Worm (Caenorhabditis elegans) whole organism, L1 larva: ENCODE measurements around the gene nova-1.

ENCODE experiments used
- aha-1 ChIP-seq: fragments of 150-350 bp; optimal IDR thresholded peaks from 2 replicates; lab custom pipeline; 2014; ENCODE audit warnings: missing biosample characterization, missing genetic modification characterization
- aly-2 ChIP-seq: fragments of 150-350 bp; optimal IDR thresholded peaks from 2 replicates; lab custom pipeline; 2014; ENCODE audit warnings: missing biosample characterization, missing genetic modification characterization
- ama-1 ChIP-seq: fragments of 150-350 bp; optimal IDR thresholded peaks from 2 replicates; lab custom pipeline; 2014
- ceh-63 ChIP-seq: fragments of 200-800 bp; sonication (Bioruptor generic); optimal IDR thresholded peaks from 2 replicates; lab custom pipeline; 2018; ENCODE audit warnings: mild to moderate bottlenecking, missing genetic modification characterization, missing compliant biosample characterization
- ceh-90 ChIP-seq: sonication (generic microtip); optimal IDR thresholded peaks from 2 replicates; lab custom pipeline; 2016; ENCODE audit warnings: missing genetic modification characterization, missing compliant biosample characterization
- ces-1 ChIP-seq: fragments of 150-350 bp; optimal IDR thresholded peaks from 2 replicates; lab custom pipeline; 2014; ENCODE audit warnings: missing biosample characterization, missing genetic modification reagents, missing genetic modification characterization
- dpl-1 ChIP-seq, 3 experiments: fragments of 150-350 bp in 2 of 3; sonication (generic microtip) in 1 of 3; optimal IDR thresholded peaks; 2 replicates each; lab custom pipeline; 2014 to 2017; ENCODE audit warnings: missing biosample characterization in 3 of 3, missing genetic modification characterization in 3 of 3, missing genetic modification reagents in 3 of 3
- dsc-1 ChIP-seq: sonication (generic microtip); optimal IDR thresholded peaks from 2 replicates; lab custom pipeline; 2016; ENCODE audit warnings: mild to moderate bottlenecking, missing genetic modification characterization, missing compliant biosample characterization
- efl-1 ChIP-seq, 4 experiments: fragments of 150-350 bp; optimal IDR thresholded peaks in 3 of 4; peaks in 1 of 4; 1 replicate in 1 of 4; 2 replicates in 3 of 4; lab custom pipeline; 2014; ENCODE audit warnings: missing biosample characterization in 2 of 4, missing genetic modification characterization in 2 of 4, missing genetic modification reagents in 2 of 4
- egl-13 ChIP-seq: sonication (generic microtip); optimal IDR thresholded peaks from 2 replicates; lab custom pipeline; 2016; ENCODE audit warnings: missing genotype, missing genetic modification reagents, missing genetic modification characterization, missing compliant biosample characterization
- elt-3 ChIP-seq, 6 experiments: fragments of 150-350 bp in 1 of 6; sonication (generic microtip); optimal IDR thresholded peaks; 2 replicates each; lab custom pipeline; 2017 to 2018; ENCODE audit warnings: missing biosample characterization in 6 of 6, missing genetic modification characterization in 6 of 6, inconsistent platforms in 1 of 6
- ets-5 ChIP-seq: fragments of 200-800 bp; sonication (Bioruptor generic); IDR thresholded peaks from 2 replicates; pipeline ENCODE4 v1.3.6; 2022; ENCODE audit warnings: missing genetic modification characterization, missing compliant biosample characterization
- fkh-10 ChIP-seq: sonication (generic microtip); optimal IDR thresholded peaks from 2 replicates; lab custom pipeline; 2017; ENCODE audit warnings: missing biosample characterization, missing genetic modification reagents, missing genetic modification characterization
- fkh-8 ChIP-seq: sonication (generic microtip); optimal IDR thresholded peaks from 2 replicates; lab custom pipeline; 2016; ENCODE audit warnings: mild to moderate bottlenecking, missing genetic modification characterization, missing compliant biosample characterization
- fos-1 ChIP-seq: fragments of 150-350 bp; optimal IDR thresholded peaks from 2 replicates; lab custom pipeline; 2014; ENCODE audit warnings: missing biosample characterization, missing genetic modification characterization
- irx-1 ChIP-seq: sonication (generic microtip); optimal IDR thresholded peaks from 2 replicates; lab custom pipeline; 2016; ENCODE audit warnings: missing genetic modification characterization, missing compliant biosample characterization
- isw-1 ChIP-seq: fragments of 200-800 bp; sonication (Bioruptor generic); IDR thresholded peaks from 2 replicates; pipeline ENCODE4 v1.3.6; 2022; ENCODE audit warnings: missing genetic modification characterization, missing compliant biosample characterization
- lin-13 ChIP-seq: fragments of 150-350 bp; optimal IDR thresholded peaks from 2 replicates; lab custom pipeline; 2014; ENCODE audit warnings: missing biosample characterization, missing genetic modification reagents, missing genetic modification characterization
- lin-14 ChIP-seq: fragments of 200-800 bp; sonication (Bioruptor generic); optimal IDR thresholded peaks from 2 replicates; lab custom pipeline; 2018; ENCODE audit warnings: mild to moderate bottlenecking, missing genetic modification characterization, moderate library complexity, missing compliant biosample characterization
- lin-35 ChIP-seq, 2 experiments: fragments of 150-350 bp; optimal IDR thresholded peaks; 2 replicates each; lab custom pipeline; 2014; ENCODE audit warnings: missing biosample characterization in 2 of 2, missing genetic modification characterization in 2 of 2, missing genetic modification reagents in 2 of 2
- lir-3 ChIP-seq: sonication (generic microtip); optimal IDR thresholded peaks from 2 replicates; lab custom pipeline; 2016; ENCODE audit warnings: mild to moderate bottlenecking, missing genetic modification characterization, moderate library complexity, missing compliant biosample characterization; ENCODE audit not compliant: poor library complexity
- lsy-2 ChIP-seq, 2 experiments: fragments of 150-350 bp; optimal IDR thresholded peaks; 2 replicates each; lab custom pipeline; 2014; ENCODE audit warnings: missing biosample characterization in 2 of 2, missing genetic modification characterization in 2 of 2
- mef-2 ChIP-seq: fragments of 150-350 bp; optimal IDR thresholded peaks from 2 replicates; lab custom pipeline; 2014; ENCODE audit warnings: missing biosample characterization, missing genetic modification characterization
- nhr-11 ChIP-seq: fragments of 150-350 bp; optimal IDR thresholded peaks from 2 replicates; lab custom pipeline; 2014; ENCODE audit warnings: missing biosample characterization, missing genetic modification characterization
- nhr-19 ChIP-seq: fragments of 200-800 bp; sonication (Bioruptor generic); conservative IDR thresholded peaks from 2 replicates; pipeline ENCODE4 v1.3.6; 2022; ENCODE audit warnings: missing genetic modification characterization, missing compliant biosample characterization
- nhr-20 ChIP-seq: sonication (generic microtip); optimal IDR thresholded peaks from 2 replicates; lab custom pipeline; 2016; ENCODE audit warnings: mild to moderate bottlenecking, missing genetic modification characterization, missing compliant biosample characterization
- nhr-28 ChIP-seq: fragments of 150-350 bp; optimal IDR thresholded peaks from 2 replicates; lab custom pipeline; 2014; ENCODE audit warnings: missing biosample characterization, missing genetic modification characterization
- nhr-47 ChIP-seq: sonication (generic microtip); optimal IDR thresholded peaks from 2 replicates; lab custom pipeline; 2016; ENCODE audit warnings: mild to moderate bottlenecking, missing genetic modification characterization, moderate library complexity, missing compliant biosample characterization
- nhr-71 ChIP-seq: sonication (generic microtip); optimal IDR thresholded peaks from 2 replicates; lab custom pipeline; 2016; ENCODE audit warnings: mild to moderate bottlenecking, missing genetic modification characterization, moderate library complexity, missing compliant biosample characterization
- nhr-77 ChIP-seq: fragments of 150-350 bp; optimal IDR thresholded peaks from 2 replicates; lab custom pipeline; 2014; ENCODE audit warnings: missing biosample characterization, missing genetic modification characterization
- nhr-85 ChIP-seq: sonication (generic microtip); peaks from one replicate; lab custom pipeline; 2016; ENCODE audit warnings: missing genetic modification characterization, inconsistent platforms, missing compliant biosample characterization
- rnt-1 ChIP-seq: sonication (generic microtip); optimal IDR thresholded peaks from 2 replicates; lab custom pipeline; 2016; ENCODE audit warnings: mild to moderate bottlenecking, missing genetic modification characterization, moderate library complexity, missing compliant biosample characterization
- snu-23 ChIP-seq: sonication (generic microtip); optimal IDR thresholded peaks from 2 replicates; lab custom pipeline; 2016; ENCODE audit warnings: missing genetic modification characterization, missing compliant biosample characterization
- sptf-1 ChIP-seq: fragments of 150-350 bp; optimal IDR thresholded peaks from 2 replicates; lab custom pipeline; 2014; ENCODE audit warnings: missing biosample characterization, missing genetic modification characterization
- tbx-2 ChIP-seq: sonication (generic microtip); optimal IDR thresholded peaks from 2 replicates; lab custom pipeline; 2016; ENCODE audit warnings: missing genetic modification characterization, missing compliant biosample characterization
- unc-30 ChIP-seq: sonication (generic microtip); optimal IDR thresholded peaks from 2 replicates; lab custom pipeline; 2017; ENCODE audit warnings: missing biosample characterization, missing genetic modification characterization
- unc-62 ChIP-seq: fragments of 150-350 bp; optimal IDR thresholded peaks from 2 replicates; lab custom pipeline; 2014; ENCODE audit warnings: missing biosample characterization, missing genetic modification reagents, missing genetic modification characterization
- unc-86 ChIP-seq: sonication (generic microtip); optimal IDR thresholded peaks from 2 replicates; lab custom pipeline; 2016; ENCODE audit warnings: missing genetic modification characterization, missing compliant biosample characterization
- ztf-4 ChIP-seq: fragments of 150-350 bp; optimal IDR thresholded peaks from 2 replicates; lab custom pipeline; 2014; ENCODE audit warnings: missing biosample characterization, missing genetic modification characterization

The nova-1 gene

DNA sequence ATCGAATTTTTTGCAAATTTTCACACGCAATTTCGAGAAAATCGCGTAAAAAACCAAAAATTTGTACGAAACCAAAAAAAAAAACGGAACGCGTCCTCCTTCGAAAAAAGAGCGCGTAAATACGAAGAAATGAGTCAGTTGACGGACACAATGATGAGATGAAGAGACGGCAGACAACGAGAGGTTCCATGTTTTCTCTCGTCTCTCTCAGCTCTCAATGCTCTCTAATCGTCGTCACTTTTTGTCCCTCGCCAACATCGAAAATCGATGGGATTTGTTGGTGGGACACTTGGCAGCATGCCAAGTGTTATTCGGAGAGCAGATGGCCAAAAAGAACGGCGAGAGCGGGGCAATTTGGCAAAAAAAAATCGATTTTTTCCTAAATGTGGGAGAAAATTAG lies 2.6 kb downstream of the nova-1 start (continued):
- no peak for TF ChIP-seq elt-3 (tag; optimal IDR thresholded peaks at IDR 0.05; lab: Kevin White, UChicago)
- peak; percentile 81 for TF ChIP-seq fkh-8 (tag; lab: Kevin White, UChicago)
- peak; percentile 54 for TF ChIP-seq irx-1 (tag; lab: Kevin White, UChicago)
- peak; percentile 88 to 95 for TF ChIP-seq efl-1 (optimal IDR thresholded peaks at IDR 0.05; lab: Kevin White, UChicago)
- TF ChIP-seq efl-1 (GFP tag; optimal IDR thresholded peaks at IDR 0.05 in 1 of 2; lab: Kevin White, UChicago) = peak; percentile 75 to 96
- peak; percentile 66 to 81 for TF ChIP-seq lin-35 (GFP tag; optimal IDR thresholded peaks at IDR 0.05; lab: Kevin White, UChicago)
- TF ChIP-seq unc-86 (tag; lab: Kevin White, UChicago) = peak; percentile 90
- TF ChIP-seq nhr-77 (tag; lab: Kevin White, UChicago) = peak; percentile 50
- no peak for TF ChIP-seq unc-62 (GFP tag; lab: Kevin White, UChicago)
- no peak for TF ChIP-seq nhr-28 (tag; lab: Kevin White, UChicago)
- peak; percentile 62 for TF ChIP-seq ztf-4 (tag; lab: Kevin White, UChicago)
- TF ChIP-seq dsc-1 (tag; lab: Kevin White, UChicago) = peak; percentile 78
- TF ChIP-seq egl-13 = peak; percentile 54
- peak; percentile 75 to 81 for TF ChIP-seq lsy-2 (tag; optimal IDR thresholded peaks at IDR 0.05; lab: Kevin White, UChicago)
- peak; percentile 81 for TF ChIP-seq fos-1 (tag; lab: Kevin White, UChicago)
- TF ChIP-seq nhr-71 (tag; lab: Kevin White, UChicago) = peak; percentile 91
- peak; percentile 99 for TF ChIP-seq lin-14 (GFP tag; lab: Kevin White, UChicago)
- peak; percentile 29 for TF ChIP-seq fkh-10
- peak; percentile 86 for TF ChIP-seq rnt-1 (tag; lab: Kevin White, UChicago)
- TF ChIP-seq dpl-1 (GFP tag; optimal IDR thresholded peaks at IDR 0.05; lab: Kevin White, UChicago) = peak; percentile 66 to 74 (median 73)
- TF ChIP-seq unc-30 = peak; percentile 29
- peak; percentile 89 for TF ChIP-seq nhr-47 (tag; lab: Kevin White, UChicago)
- TF ChIP-seq ets-5 (GFP tag; lab: Robert Waterston, UW) = no peak
- TF ChIP-seq snu-23 (GFP tag; lab: Kevin White, UChicago) = peak; percentile 86
- no peak for TF ChIP-seq ama-1 (lab: Kevin White, UChicago)
- TF ChIP-seq mef-2 (tag; lab: Kevin White, UChicago) = no peak
- TF ChIP-seq nhr-11 (tag; lab: Kevin White, UChicago) = peak; percentile 79
- TF ChIP-seq ceh-63 = no peak
- TF ChIP-seq aha-1 (tag; lab: Kevin White, UChicago) = no peak
- no peak for TF ChIP-seq sptf-1 (tag; lab: Kevin White, UChicago)
- no peak for TF ChIP-seq ceh-90 (tag; lab: Kevin White, UChicago)
- TF ChIP-seq tbx-2 (tag; lab: Kevin White, UChicago) = peak; percentile 83
- peak; percentile 82 for TF ChIP-seq aly-2 (tag; lab: Kevin White, UChicago)

- TF ChIP-seq efl-1 (optimal IDR thresholded peaks at IDR 0.05; lab: Kevin White, UChicago) (peak in 1 of 2 experiments; percentile 55), efl-1 (GFP tag; optimal IDR thresholded peaks at IDR 0.05 in 1 of 2; lab: Kevin White, UChicago) (peak in 1 of 2 experiments; percentile 78), unc-86 (tag; lab: Kevin White, UChicago) (peak; percentile 42), isw-1 (GFP tag; lab: Robert Waterston, UW) (peak; percentile 19; the same call in 1 of the 2 replicates), nhr-47 (tag; lab: Kevin White, UChicago) (peak; percentile 6), nhr-85 (tag; lab: Kevin White, UChicago) (peak; percentile 42), fkh-8 (tag; lab: Kevin White, UChicago) (peak; percentile 2), dpl-1 (GFP tag; optimal IDR thresholded peaks at IDR 0.05; lab: Kevin White, UChicago) (peak in 1 of 3 experiments; percentile 21)
Measured at ce11 chrV:18069195-18069594, 12.6 kb downstream of the nova-1 start.

- no peak for TF ChIP-seq lir-3 (tag; lab: Kevin White, UChicago)
- TF ChIP-seq ces-1 (GFP tag; lab: Kevin White, UChicago) = no peak
- TF ChIP-seq dsc-1 (tag; lab: Kevin White, UChicago) = no peak
- TF ChIP-seq fkh-8 (tag; lab: Kevin White, UChicago) = peak; percentile 57
- TF ChIP-seq rnt-1 (tag; lab: Kevin White, UChicago) = no peak
- TF ChIP-seq efl-1 (optimal IDR thresholded peaks at IDR 0.05; lab: Kevin White, UChicago) = no peak
- TF ChIP-seq efl-1 (GFP tag; optimal IDR thresholded peaks at IDR 0.05 in 1 of 2; lab: Kevin White, UChicago) = peak in 1 of 2 experiments; percentile 60
- TF ChIP-seq nhr-47 (tag; lab: Kevin White, UChicago) = peak; percentile 36
- no peak for TF ChIP-seq nhr-20 (tag; lab: Kevin White, UChicago)
- no peak for TF ChIP-seq lin-13 (GFP tag; lab: Kevin White, UChicago)
- TF ChIP-seq lsy-2 (tag; optimal IDR thresholded peaks at IDR 0.05; lab: Kevin White, UChicago) = no peak
- TF ChIP-seq nhr-19 (GFP tag; lab: Robert Waterston, UW) = no peak
- no peak for TF ChIP-seq dpl-1 (GFP tag; optimal IDR thresholded peaks at IDR 0.05; lab: Kevin White, UChicago)
Measured at ce11 chrV:18066257-18066783, 15.4 kb downstream of the nova-1 start, which contains the start of gene Y59A8B.8. Y59A8B.8 (minus strand) TSS chrV:18066307.
